Worm (Caenorhabditis elegans) whole organism, early embryonic: ENCODE measurements around the gene F56C9.6.

ENCODE experiments used
- B0310.2 ChIP-seq: sonication (generic microtip); optimal IDR thresholded peaks from 2 replicates; lab custom pipeline; 2016; ENCODE audit warnings: mild to moderate bottlenecking, missing genetic modification characterization, missing compliant biosample characterization
- F13C5.2 ChIP-seq: sonication (generic microtip); optimal IDR thresholded peaks from 2 replicates; lab custom pipeline; 2017; ENCODE audit warnings: mild to moderate bottlenecking, missing genetic modification characterization, inconsistent platforms, missing compliant biosample characterization
- aly-1 ChIP-seq: sonication (generic microtip); optimal IDR thresholded peaks from 2 replicates; lab custom pipeline; 2016; ENCODE audit warnings: missing genetic modification characterization, missing compliant biosample characterization
- ama-1 ChIP-seq: fragments of 150-350 bp; optimal IDR thresholded peaks from 2 replicates; lab custom pipeline; 2014
- ceh-13 ChIP-seq: fragments of 200-800 bp; sonication (Bioruptor generic); optimal IDR thresholded peaks from 2 replicates; lab custom pipeline; 2018; ENCODE audit warnings: mild to moderate bottlenecking, missing genetic modification characterization, missing compliant biosample characterization
- ceh-36 ChIP-seq: sonication (generic microtip); optimal IDR thresholded peaks from 2 replicates; lab custom pipeline; 2016; ENCODE audit warnings: missing genetic modification characterization, inconsistent platforms, missing compliant biosample characterization
- ets-7 ChIP-seq: sonication (generic microtip); optimal IDR thresholded peaks from 2 replicates; lab custom pipeline; 2016; ENCODE audit warnings: missing genotype, missing genetic modification characterization, missing compliant biosample characterization
- flt-1 ChIP-seq: fragments of 200-800 bp; sonication (Bioruptor generic); IDR thresholded peaks from 2 replicates; pipeline ENCODE4 v1.3.6; 2022; ENCODE audit warnings: missing genetic modification characterization, missing compliant biosample characterization
- hmbx-1 ChIP-seq: sonication (generic microtip); optimal IDR thresholded peaks from 2 replicates; lab custom pipeline; 2016; ENCODE audit warnings: mild to moderate bottlenecking, missing genetic modification characterization, missing compliant biosample characterization
- hmg-4 ChIP-seq: fragments of 200-800 bp; sonication (Bioruptor generic); optimal IDR thresholded peaks from 2 replicates; lab custom pipeline; 2018; ENCODE audit warnings: mild to moderate bottlenecking, missing genetic modification characterization, missing compliant biosample characterization
- hnd-1 ChIP-seq: sonication (generic microtip); optimal IDR thresholded peaks from 2 replicates; lab custom pipeline; 2016; ENCODE audit warnings: missing genetic modification characterization, missing compliant biosample characterization
- pes-1 ChIP-seq: fragments of 200-800 bp; sonication (Bioruptor generic); IDR thresholded peaks from 2 replicates; pipeline ENCODE4 v1.3.6; 2022; ENCODE audit warnings: missing genetic modification reagents, missing genetic modification characterization, missing compliant biosample characterization
- scrt-1 ChIP-seq: fragments of 200-800 bp; sonication (Bioruptor generic); IDR thresholded peaks from 2 replicates; pipeline ENCODE4 v1.3.6; 2022; ENCODE audit warnings: missing genetic modification characterization, missing compliant biosample characterization
- sea-1 ChIP-seq: fragments of 200-800 bp; sonication (Bioruptor generic); conservative IDR thresholded peaks from 2 replicates; pipeline ENCODE4 v1.3.6; 2022; ENCODE audit warnings: missing genetic modification characterization, missing compliant biosample characterization
- tbx-11 ChIP-seq: fragments of 200-800 bp; sonication (Bioruptor generic); IDR thresholded peaks from 2 replicates; pipeline ENCODE4 v1.3.6; 2022; ENCODE audit warnings: missing genetic modification characterization, missing compliant biosample characterization
- tbx-37 ChIP-seq: fragments of 200-800 bp; sonication (Bioruptor generic); conservative IDR thresholded peaks from 2 replicates; pipeline ENCODE4 v1.3.6; 2022; ENCODE audit warnings: missing genetic modification reagents, missing genetic modification characterization, missing compliant biosample characterization
- tra-4 ChIP-seq: sonication (generic microtip); optimal IDR thresholded peaks from 2 replicates; lab custom pipeline; 2017; ENCODE audit warnings: missing genetic modification characterization, missing compliant biosample characterization

Gene F56C9.6

ce11 chrIII:7310662-7311340 lies at the start of gene F56C9.6, which contains the start of gene F56C9.3:
Gene F56C9.6, minus strand, starts transcription at chrIII:7310773.
Gene F56C9.3, plus strand, starts transcription at chrIII:7311290.
- TF ChIP-seq hmbx-1 (tag; lab: Kevin White, UChicago) (no peak), pes-1 (GFP tag; lab: Robert Waterston, UW) (no peak), sea-1 (GFP tag; lab: Robert Waterston, UW) (no peak), tra-4 (tag; lab: Kevin White, UChicago) (no peak), tbx-11 (GFP tag; lab: Robert Waterston, UW) (no peak), aly-1 (tag; lab: Kevin White, UChicago) (no peak), flt-1 (no peak), ets-7 (no peak), ama-1 (lab: Kevin White, UChicago) (no peak), scrt-1 (no peak), hmg-4 (GFP tag; lab: Kevin White, UChicago) (no peak)

- TF ChIP-seq F13C5.2 (tag; lab: Kevin White, UChicago), result no peak
- TF ChIP-seq B0310.2, result no peak
- no peak for TF ChIP-seq ceh-13 (GFP tag; lab: Kevin White, UChicago)
- TF ChIP-seq aly-1 (tag; lab: Kevin White, UChicago), result no peak
- TF ChIP-seq sea-1 (GFP tag; lab: Robert Waterston, UW), result no peak
- no peak for TF ChIP-seq scrt-1
- TF ChIP-seq hmbx-1 (tag; lab: Kevin White, UChicago), result no peak
- no peak for TF ChIP-seq flt-1
- TF ChIP-seq hnd-1 (tag; lab: Kevin White, UChicago), result no peak
- no peak for TF ChIP-seq tbx-11 (GFP tag; lab: Robert Waterston, UW)
Observed at ce11 chrIII:7359037-7359548, 48.5 kb upstream of the F56C9.6 start, which contains the start of the genes eco-1 and hmgr-1. Gene eco-1, minus strand, starts transcription at chrIII:7359095. Gene hmgr-1, plus strand, starts transcription at chrIII:7359498.

- no peak for TF ChIP-seq hnd-1 (tag; lab: Kevin White, UChicago)
- no peak for TF ChIP-seq hmg-4 (GFP tag; lab: Kevin White, UChicago)
- no peak for TF ChIP-seq aly-1 (tag; lab: Kevin White, UChicago)
- no peak for TF ChIP-seq tbx-11 (GFP tag; lab: Robert Waterston, UW)
- no peak for TF ChIP-seq ceh-13 (GFP tag; lab: Kevin White, UChicago)
- no peak for TF ChIP-seq F13C5.2 (tag; lab: Kevin White, UChicago)
- no peak for TF ChIP-seq hmbx-1 (tag; lab: Kevin White, UChicago)
- no peak for TF ChIP-seq flt-1
- TF ChIP-seq pes-1 (GFP tag; lab: Robert Waterston, UW), result no peak
- TF ChIP-seq tbx-37, result no peak
- no peak for TF ChIP-seq ama-1 (lab: Kevin White, UChicago)
- TF ChIP-seq ceh-36 (tag; lab: Kevin White, UChicago), result no peak
- TF ChIP-seq B0310.2, result no peak
- no peak for TF ChIP-seq scrt-1
- no peak for TF ChIP-seq sea-1 (GFP tag; lab: Robert Waterston, UW)
Observed at ce11 chrIII:7358627-7359026, 48.1 kb upstream of the F56C9.6 start.

ce11 chrIII:7357356-7357755 lies 46.8 kb upstream of the F56C9.6 start, which contains the start of gene F08F8.10:
Gene F08F8.10, minus strand, starts transcription at chrIII:7357393.
- no peak for TF ChIP-seq B0310.2
- no peak for TF ChIP-seq hnd-1 (tag; lab: Kevin White, UChicago)
- TF ChIP-seq sea-1 (GFP tag; lab: Robert Waterston, UW), result no peak
- no peak for TF ChIP-seq hmg-4 (GFP tag; lab: Kevin White, UChicago)

ce11 chrIII:7353871-7354270 lies 43.3 kb upstream of the F56C9.6 start, which contains the start of gene F08F8.9:
Gene F08F8.9, minus strand, starts transcription at chrIII:7353971.
- TF ChIP-seq hnd-1 (tag; lab: Kevin White, UChicago) (no peak), tra-4 (tag; lab: Kevin White, UChicago) (no peak), tbx-11 (GFP tag; lab: Robert Waterston, UW) (no peak), ceh-13 (GFP tag; lab: Kevin White, UChicago) (no peak)

ce11 chrIII:7349075-7349474 lies 38.5 kb upstream of the F56C9.6 start, which contains the start of gene gos-28:
Gene gos-28, minus strand, starts transcription at chrIII:7349175.
- TF ChIP-seq scrt-1 (no peak), sea-1 (GFP tag; lab: Robert Waterston, UW) (no peak), F13C5.2 (tag; lab: Kevin White, UChicago) (no peak), tra-4 (tag; lab: Kevin White, UChicago) (no peak), B0310.2 (no peak), ceh-36 (tag; lab: Kevin White, UChicago) (no peak), ama-1 (lab: Kevin White, UChicago) (no peak), tbx-11 (GFP tag; lab: Robert Waterston, UW) (no peak), hmbx-1 (tag; lab: Kevin White, UChicago) (no peak), ets-7 (no peak), aly-1 (tag; lab: Kevin White, UChicago) (no peak)

ce11 chrIII:7347049-7347448 lies 36.5 kb upstream of the F56C9.6 start, which contains the start of gene F08F8.7:
Gene F08F8.7, minus strand, starts transcription at chrIII:7347149.
- no peak for TF ChIP-seq aly-1 (tag; lab: Kevin White, UChicago)
- TF ChIP-seq ets-7, result no peak
- TF ChIP-seq hmg-4 (GFP tag; lab: Kevin White, UChicago), result no peak
- TF ChIP-seq sea-1 (GFP tag; lab: Robert Waterston, UW), result no peak
- no peak for TF ChIP-seq pes-1 (GFP tag; lab: Robert Waterston, UW)
- TF ChIP-seq B0310.2, result no peak
- TF ChIP-seq tbx-37, result no peak
- no peak for TF ChIP-seq ceh-13 (GFP tag; lab: Kevin White, UChicago)
- no peak for TF ChIP-seq tbx-11 (GFP tag; lab: Robert Waterston, UW)
- no peak for TF ChIP-seq ceh-36 (tag; lab: Kevin White, UChicago)
- no peak for TF ChIP-seq flt-1
- TF ChIP-seq hmbx-1 (tag; lab: Kevin White, UChicago), result no peak
- TF ChIP-seq tra-4 (tag; lab: Kevin White, UChicago), result no peak
- TF ChIP-seq scrt-1, result no peak
- no peak for TF ChIP-seq F13C5.2 (tag; lab: Kevin White, UChicago)
- no peak for TF ChIP-seq ama-1 (lab: Kevin White, UChicago)
- no peak for TF ChIP-seq hnd-1 (tag; lab: Kevin White, UChicago)
